Worm (Caenorhabditis elegans): ENCODE measurements around the gene smex-2.

smex-2 gene

ce11 chrX:2012491-2013201 is 26.6 kb downstream of the smex-2 start, which contains the start of gene Y102A11A.9:
Y102A11A.9 (plus strand) TSS chrX:2013151.
- no peak for TF ChIP-seq ama-1 (optimal IDR thresholded peaks at IDR 0.05)
- TF ChIP-seq lin-15B (tag; optimal IDR thresholded peaks at IDR 0.05) = no peak
- TF ChIP-seq egl-5 (tag; optimal IDR thresholded peaks at IDR 0.05) = no peak
- TF ChIP-seq ZK546.5 (tag; optimal IDR thresholded peaks at IDR 0.05) = no peak
- TF ChIP-seq pqm-1 (tag; optimal IDR thresholded peaks at IDR 0.05) = no peak
- TF ChIP-seq elt-2 (tag; optimal IDR thresholded peaks at IDR 0.05) = no peak
- TF ChIP-seq fos-1 (tag; optimal IDR thresholded peaks at IDR 0.05) = no peak
- TF ChIP-seq jun-1 (tag; optimal IDR thresholded peaks at IDR 0.05) = no peak
- no peak for TF ChIP-seq ceh-16 (tag; optimal IDR thresholded peaks at IDR 0.05)
- TF ChIP-seq nhr-77 (tag; optimal IDR thresholded peaks at IDR 0.05) = no peak
- TF ChIP-seq mml-1 (tag; optimal IDR thresholded peaks at IDR 0.05) = no peak
- TF ChIP-seq ceh-28 (tag; optimal IDR thresholded peaks at IDR 0.05) = no peak
- no peak for TF ChIP-seq fkh-10 (GFP tag; optimal IDR thresholded peaks at IDR 0.05)
- no peak for TF ChIP-seq nhr-43 (tag; optimal IDR thresholded peaks at IDR 0.05; ENCODE audit: poor library complexity, severe bottlenecking)
- TF ChIP-seq unc-62 (GFP tag; optimal IDR thresholded peaks at IDR 0.05) = no peak
- TF ChIP-seq nhr-76 (tag; optimal IDR thresholded peaks at IDR 0.05) = no peak
- no peak for TF ChIP-seq hmg-11 (tag; optimal IDR thresholded peaks at IDR 0.05)
- TF ChIP-seq lin-39 (tag; optimal IDR thresholded peaks at IDR 0.05) = no peak
- TF ChIP-seq nhr-67 (tag; optimal IDR thresholded peaks at IDR 0.05) = no peak

DNA sequence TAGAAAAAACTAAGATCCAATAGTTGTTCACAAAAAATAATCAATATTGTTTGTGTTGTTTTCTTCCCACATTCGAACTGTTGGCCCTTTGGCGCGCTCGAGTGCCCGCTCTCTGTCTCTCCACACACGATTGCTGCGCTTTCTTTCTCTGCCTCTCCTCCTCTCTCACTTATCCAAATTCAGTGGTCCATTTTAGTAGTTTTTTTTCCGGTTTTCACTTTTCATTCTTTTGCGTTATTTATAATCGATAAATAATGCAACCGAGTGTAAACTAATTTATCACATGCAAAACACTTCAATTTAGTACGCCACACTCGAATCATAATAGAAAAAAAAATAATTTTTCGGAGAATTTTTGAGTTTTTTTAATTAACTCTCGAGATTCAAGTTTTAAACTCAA is 38.7 kb downstream of the smex-2 start:
- TF ChIP-seq nhr-237 (tag; optimal IDR thresholded peaks at IDR 0.05) = no peak
- no peak for TF ChIP-seq nhr-11 (tag; optimal IDR thresholded peaks at IDR 0.05)
- TF ChIP-seq ZK546.5 (tag; optimal IDR thresholded peaks at IDR 0.05) = no peak
- no peak for TF ChIP-seq fkh-2 (tag; optimal IDR thresholded peaks at IDR 0.05)
- no peak for TF ChIP-seq ama-1 (optimal IDR thresholded peaks at IDR 0.05)
- TF ChIP-seq hmg-11 (tag; optimal IDR thresholded peaks at IDR 0.05) = no peak
- no peak for TF ChIP-seq nhr-25 (tag; optimal IDR thresholded peaks at IDR 0.05)
- no peak for TF ChIP-seq aly-2 (tag; optimal IDR thresholded peaks at IDR 0.05)
- no peak for TF ChIP-seq ceh-82 (tag; optimal IDR thresholded peaks at IDR 0.05)
- no peak for TF ChIP-seq fos-1 (tag; optimal IDR thresholded peaks at IDR 0.05)
- no peak for TF ChIP-seq nhr-77 (tag; optimal IDR thresholded peaks at IDR 0.05)
- no peak for TF ChIP-seq unc-62 (GFP tag; optimal IDR thresholded peaks at IDR 0.05)
- no peak for TF ChIP-seq ceh-16 (tag; optimal IDR thresholded peaks at IDR 0.05)
- no peak for TF ChIP-seq lin-15B (tag; optimal IDR thresholded peaks at IDR 0.05)
- no peak for TF ChIP-seq nfya-1 (tag; optimal IDR thresholded peaks at IDR 0.05; ENCODE audit: insufficient read depth)
- no peak for TF ChIP-seq pqm-1 (tag; optimal IDR thresholded peaks at IDR 0.05)

DNA sequence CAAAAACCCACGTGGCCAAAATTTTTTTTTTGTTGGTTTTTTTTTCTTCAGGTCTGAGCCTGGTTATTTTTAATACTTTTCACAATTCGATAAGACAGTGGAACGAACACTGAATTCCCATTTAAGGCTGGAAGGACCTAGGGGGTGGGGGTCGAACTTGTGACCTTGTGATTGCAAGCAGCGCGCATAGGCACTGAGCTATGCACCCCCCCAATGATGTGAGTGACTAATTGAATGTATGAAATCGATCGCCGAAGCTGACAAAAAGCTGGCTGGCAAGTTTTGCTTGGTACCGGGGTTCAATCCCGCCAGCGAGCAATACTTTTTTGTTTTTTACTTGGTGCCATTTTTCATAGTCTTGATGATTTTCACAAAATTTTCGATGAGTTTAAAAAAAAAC is 40.4 kb downstream of the smex-2 start:
- no peak for TF ChIP-seq hmg-11 (tag; optimal IDR thresholded peaks at IDR 0.05)
- TF ChIP-seq nhr-11 (tag; optimal IDR thresholded peaks at IDR 0.05) = no peak

- no peak for TF ChIP-seq unc-62 (GFP tag; optimal IDR thresholded peaks at IDR 0.05)
- TF ChIP-seq nhr-76 (tag; optimal IDR thresholded peaks at IDR 0.05) = no peak
- TF ChIP-seq ceh-9 (tag; optimal IDR thresholded peaks at IDR 0.05) = no peak
- TF ChIP-seq mdl-1 (tag; optimal IDR thresholded peaks at IDR 0.05) = no peak
- no peak for TF ChIP-seq nhr-28 (tag; optimal IDR thresholded peaks at IDR 0.05)
- TF ChIP-seq fkh-2 (tag; optimal IDR thresholded peaks at IDR 0.05) = no peak
- TF ChIP-seq lin-15B (tag; optimal IDR thresholded peaks at IDR 0.05) = no peak
- TF ChIP-seq unc-39 (tag; optimal IDR thresholded peaks at IDR 0.05) = no peak
- no peak for TF ChIP-seq ceh-82 (tag; optimal IDR thresholded peaks at IDR 0.05)
- TF ChIP-seq nhr-67 (tag; optimal IDR thresholded peaks at IDR 0.05) = no peak
- TF ChIP-seq elt-1 (tag; optimal IDR thresholded peaks at IDR 0.05) = no peak
- no peak for TF ChIP-seq nfya-1 (tag; optimal IDR thresholded peaks at IDR 0.05; ENCODE audit: insufficient read depth)
Observed at ce11 chrX:1997934-1998333, 41.3 kb downstream of the smex-2 start, which contains the start of gene Y40A1A.3. Y40A1A.3 (minus strand) TSS chrX:1998034.

DNA sequence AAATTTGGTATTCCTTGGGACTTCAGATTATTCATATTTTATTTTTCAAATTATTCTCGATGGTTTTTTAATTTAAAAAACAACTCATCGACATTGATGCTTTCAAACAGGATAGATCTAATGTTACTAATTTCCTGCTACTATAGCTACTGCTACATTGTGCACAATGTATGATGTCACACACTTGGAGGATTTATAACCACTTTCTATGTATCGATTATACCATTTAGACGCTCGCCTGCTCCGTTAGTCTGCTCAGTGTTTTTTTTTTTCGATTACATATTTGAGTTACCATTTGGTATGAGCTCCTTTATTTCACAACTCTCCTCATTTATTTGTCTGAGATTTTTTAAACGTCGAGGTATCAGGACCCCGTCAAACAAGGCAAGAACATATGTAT is 48.8 kb downstream of the smex-2 start, which contains the start of gene Y40A1A.2:
Y40A1A.2 (plus strand) TSS at position 301 of the 400 bp plus-strand sequence.
- TF ChIP-seq nhr-76 (tag; optimal IDR thresholded peaks at IDR 0.05) (no peak), ceh-9 (tag; optimal IDR thresholded peaks at IDR 0.05) (no peak), nhr-11 (tag; optimal IDR thresholded peaks at IDR 0.05) (no peak)
